Worm (Caenorhabditis elegans) whole organism, L2 larva: ENCODE measurements around the gene sre-4.

Experiments
- C34F6.9 ChIP-seq: fragments of 150-350 bp; optimal IDR thresholded peaks from 2 replicates; lab custom pipeline; 2014; ENCODE audit warnings: missing biosample characterization, missing genetic modification characterization
- F13H6.1 ChIP-seq: sonication (generic microtip); optimal IDR thresholded peaks from 2 replicates; lab custom pipeline; 2016; ENCODE audit warnings: missing genetic modification characterization, missing compliant biosample characterization
- R02D3.7 ChIP-seq: fragments of 150-350 bp; optimal IDR thresholded peaks from 2 replicates; lab custom pipeline; 2014; ENCODE audit warnings: missing biosample characterization, missing genetic modification characterization
- Y55F3AM.14 ChIP-seq: fragments of 200-800 bp; sonication (Bioruptor generic); optimal IDR thresholded peaks from 2 replicates; lab custom pipeline; 2018; ENCODE audit warnings: mild to moderate bottlenecking, missing genetic modification characterization, missing compliant biosample characterization
- alr-1 ChIP-seq: fragments of 150-350 bp; optimal IDR thresholded peaks from 2 replicates; lab custom pipeline; 2014; ENCODE audit warnings: missing biosample characterization, missing genetic modification characterization
- aly-2 ChIP-seq: fragments of 150-350 bp; optimal IDR thresholded peaks from 2 replicates; lab custom pipeline; 2014; ENCODE audit warnings: missing biosample characterization, missing genetic modification characterization
- ama-1 ChIP-seq: fragments of 150-350 bp; optimal IDR thresholded peaks from 2 replicates; lab custom pipeline; 2018; ENCODE audit warnings: inconsistent platforms
- blmp-1 ChIP-seq: sonication (generic microtip); optimal IDR thresholded peaks from 2 replicates; lab custom pipeline; 2017; ENCODE audit warnings: missing genetic modification characterization, mild to moderate bottlenecking, missing compliant biosample characterization, antibody characterized with exemption, moderate library complexity; ENCODE audit not compliant: insufficient read depth
- ceh-16 ChIP-seq: fragments of 150-350 bp; optimal IDR thresholded peaks from 2 replicates; lab custom pipeline; 2014; ENCODE audit warnings: missing biosample characterization, missing genetic modification characterization
- crh-2 ChIP-seq: sonication (generic microtip); optimal IDR thresholded peaks from 2 replicates; lab custom pipeline; 2017; ENCODE audit warnings: missing biosample characterization, missing genetic modification characterization
- dmd-4 ChIP-seq: sonication (generic microtip); optimal IDR thresholded peaks from 2 replicates; lab custom pipeline; 2017; ENCODE audit warnings: missing biosample characterization, missing genetic modification characterization
- egl-27 ChIP-seq: sonication (generic microtip); optimal IDR thresholded peaks from 3 replicates; lab custom pipeline; 2017; ENCODE audit warnings: missing biosample characterization, missing genetic modification reagents, missing genetic modification characterization
- elt-1 ChIP-seq: fragments of 150-350 bp; optimal IDR thresholded peaks from 2 replicates; lab custom pipeline; 2014; ENCODE audit warnings: missing biosample characterization, missing genetic modification characterization
- elt-3 ChIP-seq: sonication (generic microtip); optimal IDR thresholded peaks from 2 replicates; lab custom pipeline; 2017; ENCODE audit warnings: missing biosample characterization, missing genetic modification characterization
- fos-1 ChIP-seq: fragments of 150-350 bp; optimal IDR thresholded peaks from 2 replicates; lab custom pipeline; 2014; ENCODE audit warnings: missing biosample characterization, missing genetic modification characterization
- gmeb-1 ChIP-seq: fragments of 150-350 bp; optimal IDR thresholded peaks from 2 replicates; lab custom pipeline; 2014; ENCODE audit warnings: missing biosample characterization, missing genetic modification characterization
- lin-11 ChIP-seq: fragments of 150-350 bp; sonication (generic microtip); optimal IDR thresholded peaks from 2 replicates; lab custom pipeline; 2014; ENCODE audit warnings: missing biosample characterization, missing genetic modification characterization, inconsistent platforms, mixed read lengths
- lin-13 ChIP-seq: fragments of 150-350 bp; optimal IDR thresholded peaks from 2 replicates; lab custom pipeline; 2014; ENCODE audit warnings: missing biosample characterization, missing genetic modification reagents, missing genetic modification characterization
- lin-39 ChIP-seq: fragments of 150-350 bp; optimal IDR thresholded peaks from 2 replicates; lab custom pipeline; 2014; ENCODE audit warnings: missing biosample characterization, missing genetic modification reagents, missing genetic modification characterization
- lsy-2 ChIP-seq, 2 experiments: fragments of 150-350 bp in 1 of 2; sonication (generic microtip) in 1 of 2; optimal IDR thresholded peaks; 2 replicates each; lab custom pipeline; 2014 to 2017; ENCODE audit warnings: missing biosample characterization in 2 of 2, missing genetic modification characterization in 2 of 2
- mab-5 ChIP-seq: fragments of 150-350 bp; optimal IDR thresholded peaks from 2 replicates; lab custom pipeline; 2014; ENCODE audit warnings: missing biosample characterization, missing genetic modification characterization
- mbf-1 ChIP-seq: sonication (generic microtip); optimal IDR thresholded peaks from 2 replicates; lab custom pipeline; 2017; ENCODE audit warnings: missing biosample characterization, missing genetic modification characterization
- mdl-1 ChIP-seq, 2 experiments: fragments of 150-350 bp in 1 of 2; sonication (generic microtip) in 1 of 2; optimal IDR thresholded peaks; 2 replicates each; lab custom pipeline; 2017; ENCODE audit warnings: missing biosample characterization in 2 of 2, missing genetic modification characterization in 2 of 2
- nhr-10 ChIP-seq: sonication (generic microtip); optimal IDR thresholded peaks from 2 replicates; lab custom pipeline; 2017; ENCODE audit warnings: missing biosample characterization, missing genetic modification characterization
- nhr-11 ChIP-seq: fragments of 150-350 bp; optimal IDR thresholded peaks from 2 replicates; lab custom pipeline; 2014; ENCODE audit warnings: missing biosample characterization, missing genetic modification characterization
- nhr-12 ChIP-seq: fragments of 150-350 bp; optimal IDR thresholded peaks from 2 replicates; lab custom pipeline; 2014; ENCODE audit warnings: missing biosample characterization, missing genetic modification characterization
- nhr-21 ChIP-seq: fragments of 150-350 bp; optimal IDR thresholded peaks from 2 replicates; lab custom pipeline; 2014; ENCODE audit warnings: missing biosample characterization, missing genetic modification characterization
- nhr-23 ChIP-seq: fragments of 150-350 bp; optimal IDR thresholded peaks from 2 replicates; lab custom pipeline; 2014; ENCODE audit warnings: missing biosample characterization, missing genetic modification reagents, missing genetic modification characterization
- nhr-237 ChIP-seq: fragments of 150-350 bp; optimal IDR thresholded peaks from 2 replicates; lab custom pipeline; 2014; ENCODE audit warnings: missing biosample characterization, missing genetic modification characterization
- nhr-25 ChIP-seq: fragments of 150-350 bp; sonication (generic microtip); optimal IDR thresholded peaks from 3 replicates; lab custom pipeline; 2014; ENCODE audit warnings: missing biosample characterization, missing genetic modification characterization
- nhr-6 ChIP-seq: fragments of 150-350 bp; optimal IDR thresholded peaks from 2 replicates; lab custom pipeline; 2014; ENCODE audit warnings: missing biosample characterization, missing genetic modification characterization
- skn-1 ChIP-seq: sonication (generic microtip); optimal IDR thresholded peaks from 2 replicates; lab custom pipeline; 2017; ENCODE audit warnings: missing biosample characterization, missing genetic modification characterization
- sma-3 ChIP-seq: sonication (generic microtip); optimal IDR thresholded peaks from 2 replicates; lab custom pipeline; 2016; ENCODE audit warnings: missing genetic modification reagents, missing genetic modification characterization, missing compliant biosample characterization
- unc-39 ChIP-seq: fragments of 150-350 bp; optimal IDR thresholded peaks from 2 replicates; lab custom pipeline; 2014; ENCODE audit warnings: missing biosample characterization, missing genetic modification characterization
- unc-55 ChIP-seq: fragments of 150-350 bp; sonication (generic microtip); optimal IDR thresholded peaks from 3 replicates; lab custom pipeline; 2014; ENCODE audit warnings: missing biosample characterization, missing genetic modification reagents, missing genetic modification characterization
- unc-62 ChIP-seq: fragments of 150-350 bp; optimal IDR thresholded peaks from 2 replicates; lab custom pipeline; 2014; ENCODE audit warnings: missing biosample characterization, missing genetic modification reagents, missing genetic modification characterization
- zag-1 ChIP-seq: fragments of 150-350 bp; optimal IDR thresholded peaks from 2 replicates; lab custom pipeline; 2014; ENCODE audit warnings: missing biosample characterization, missing genetic modification characterization
- ztf-1 ChIP-seq: fragments of 200-800 bp; sonication (Bioruptor generic); conservative IDR thresholded peaks from 2 replicates; pipeline ENCODE4 v1.3.6; 2022; ENCODE audit warnings: missing genetic modification characterization, missing compliant biosample characterization
- ztf-11 ChIP-seq: sonication (generic microtip); optimal IDR thresholded peaks from 2 replicates; lab custom pipeline; 2017; ENCODE audit warnings: missing biosample characterization, missing genetic modification characterization

Gene sre-4

DNA sequence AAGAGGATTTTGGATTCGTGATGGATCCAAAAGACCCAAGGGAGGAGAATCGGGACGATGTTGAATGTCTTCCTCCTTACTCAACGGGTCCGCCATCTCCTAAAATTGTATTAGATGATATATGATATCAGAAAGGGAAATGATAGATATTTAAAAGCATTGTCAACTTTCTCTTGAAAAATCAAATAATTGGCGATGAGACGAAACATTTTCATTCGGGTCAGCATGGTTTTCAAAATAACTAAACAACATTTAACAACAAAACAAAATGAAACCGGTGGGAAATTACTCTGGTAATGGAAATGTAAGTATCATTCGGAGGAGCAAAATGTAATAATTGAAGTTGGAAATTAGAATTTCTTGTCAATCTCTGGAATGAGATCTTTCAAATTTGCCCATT is 11.9 kb upstream of the sre-4 start, which contains the start of gene pis-1:
Gene pis-1, minus strand, starts transcription at position 101 of the 400 bp plus-strand sequence.
- TF ChIP-seq unc-55 (GFP tag; lab: Kevin White, UChicago) = no peak
- TF ChIP-seq alr-1 (tag; lab: Kevin White, UChicago) = no peak
- TF ChIP-seq nhr-21 (tag; lab: Kevin White, UChicago) = no peak
- TF ChIP-seq elt-3 (tag; lab: Kevin White, UChicago) = no peak
- TF ChIP-seq mab-5 (tag; lab: Kevin White, UChicago) = no peak
- TF ChIP-seq F13H6.1 (tag; lab: Kevin White, UChicago) = no peak
- no peak for TF ChIP-seq nhr-12 (tag; lab: Kevin White, UChicago)
- no peak for TF ChIP-seq C34F6.9 (tag; lab: Kevin White, UChicago)
- TF ChIP-seq unc-39 (tag; lab: Kevin White, UChicago) = no peak
- no peak for TF ChIP-seq R02D3.7
- TF ChIP-seq crh-2 (tag; lab: Kevin White, UChicago) = no peak
- no peak for TF ChIP-seq lsy-2 (tag; optimal IDR thresholded peaks at IDR 0.05; lab: Kevin White, UChicago)
- no peak for TF ChIP-seq nhr-10 (tag; lab: Kevin White, UChicago)
- no peak for TF ChIP-seq ama-1
- no peak for TF ChIP-seq nhr-237 (tag; lab: Kevin White, UChicago)
- TF ChIP-seq skn-1 = no peak

DNA sequence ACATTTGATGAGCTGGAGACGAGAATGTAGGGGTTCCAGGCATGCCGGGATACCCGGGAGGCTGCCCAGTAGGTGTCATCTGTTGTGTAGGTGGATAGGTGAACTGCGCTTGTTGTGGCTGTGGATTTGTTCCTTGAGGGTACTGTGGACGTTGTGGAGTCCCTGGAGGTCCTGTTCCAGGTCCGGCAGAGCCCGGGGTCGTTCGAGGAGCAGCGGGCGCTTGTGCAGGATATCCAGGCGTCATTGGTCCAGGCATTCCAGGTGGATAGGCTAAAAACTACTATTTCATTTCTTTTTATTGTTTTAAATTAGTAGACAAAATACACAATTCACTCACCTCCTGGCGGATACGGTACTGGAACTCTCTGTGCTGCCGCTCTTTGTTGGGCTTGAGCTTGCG is 10.7 kb upstream of the sre-4 start:
- TF ChIP-seq gmeb-1 (tag; lab: Kevin White, UChicago) (no peak), mdl-1 (tag; optimal IDR thresholded peaks at IDR 0.05; lab: Kevin White, UChicago) (no peak), F13H6.1 (tag; lab: Kevin White, UChicago) (no peak), elt-3 (tag; lab: Kevin White, UChicago) (no peak), nhr-25 (tag; lab: Kevin White, UChicago) (no peak), ceh-16 (tag; lab: Kevin White, UChicago) (no peak)

DNA sequence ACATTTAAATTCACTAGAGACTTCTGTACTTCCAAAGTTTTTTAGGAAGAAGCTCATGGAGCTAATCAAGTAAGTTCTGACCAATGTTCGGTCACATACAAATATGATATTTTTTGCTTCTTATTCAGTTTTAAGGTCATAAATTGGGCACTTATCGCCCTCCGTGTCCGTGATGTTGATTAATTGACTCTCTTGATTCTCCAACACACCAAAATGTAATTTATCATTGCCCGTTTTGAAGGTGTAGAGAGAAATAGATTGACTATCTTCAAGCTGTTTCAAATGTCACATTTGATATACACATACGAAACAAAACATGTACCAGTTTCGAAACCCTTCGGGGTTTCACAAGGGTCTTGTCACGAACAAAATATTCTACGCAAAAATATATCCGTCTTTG is 6.1 kb upstream of the sre-4 start:
- TF ChIP-seq nhr-25 (tag; lab: Kevin White, UChicago) (peak; percentile 50), blmp-1 (tag; lab: Kevin White, UChicago) (no peak), nhr-21 (tag; lab: Kevin White, UChicago) (peak; percentile 2), lin-39 (tag; lab: Kevin White, UChicago) (peak; percentile 56), ceh-16 (tag; lab: Kevin White, UChicago) (peak; percentile 78)

DNA sequence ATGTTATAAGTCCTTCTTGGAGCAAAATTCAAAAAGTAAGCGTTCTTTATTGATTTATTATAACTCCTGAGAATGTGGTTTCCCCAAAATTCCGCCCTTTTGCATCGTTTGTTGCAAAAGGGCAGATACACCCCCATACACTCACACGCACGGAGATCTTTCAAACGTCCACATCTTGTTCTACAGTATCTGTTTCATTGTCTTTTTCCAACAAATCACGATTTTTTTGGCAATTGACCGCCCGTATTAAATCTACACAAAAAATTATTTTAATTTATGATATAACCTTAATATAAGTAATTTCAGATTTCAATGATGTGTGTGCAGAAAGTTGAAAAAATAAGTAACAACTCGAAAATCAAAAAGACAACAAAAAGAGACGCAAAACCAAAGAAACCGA is 4.9 kb upstream of the sre-4 start, which contains the start of gene T13F2.4:
Gene T13F2.4, plus strand, starts transcription at position 301 of the 400 bp plus-strand sequence.
- TF ChIP-seq mbf-1 = no peak
- no peak for TF ChIP-seq elt-1 (tag; lab: Kevin White, UChicago)
- TF ChIP-seq aly-2 (tag; lab: Kevin White, UChicago) = no peak
- TF ChIP-seq nhr-23 (tag; lab: Kevin White, UChicago) = no peak
- TF ChIP-seq fos-1 (tag; lab: Kevin White, UChicago) = no peak
- no peak for TF ChIP-seq elt-3 (tag; lab: Kevin White, UChicago)
- no peak for TF ChIP-seq lin-13 (GFP tag; lab: Kevin White, UChicago)
- TF ChIP-seq ceh-16 (tag; lab: Kevin White, UChicago) = no peak
- TF ChIP-seq lin-11 (tag; lab: Kevin White, UChicago) = no peak
- no peak for TF ChIP-seq dmd-4 (tag; lab: Kevin White, UChicago)
- no peak for TF ChIP-seq nhr-10 (tag; lab: Kevin White, UChicago)

DNA sequence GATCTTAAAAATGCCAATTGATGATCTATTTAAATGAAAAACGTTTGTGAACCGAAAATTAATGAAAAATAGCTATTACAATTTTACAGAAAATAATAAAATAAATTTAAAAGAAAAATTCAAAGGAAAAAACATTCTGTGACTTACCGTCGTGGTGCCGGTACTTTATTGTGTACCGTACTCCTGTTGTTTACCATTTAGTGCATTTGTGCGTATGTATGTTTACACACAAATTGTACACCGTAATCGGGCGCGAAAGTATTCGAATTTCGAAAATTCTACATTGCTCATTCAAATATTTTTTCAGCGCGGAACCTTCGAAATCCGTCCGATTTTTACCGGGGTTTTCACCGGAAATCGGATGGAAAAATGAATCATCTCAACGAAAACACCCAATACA is 6.6 kb downstream of the sre-4 start, which contains the start of gene T13F2.6:
Gene T13F2.6, plus strand, starts transcription at position 306 of the 400 bp plus-strand sequence.
- TF ChIP-seq zag-1 = no peak
- TF ChIP-seq sma-3 (GFP tag; lab: Kevin White, UChicago) = no peak
- no peak for TF ChIP-seq egl-27 (tag; lab: Kevin White, UChicago)
- no peak for TF ChIP-seq ztf-1 (GFP tag; lab: Robert Waterston, UW)
- no peak for TF ChIP-seq nhr-6
- TF ChIP-seq gmeb-1 (tag; lab: Kevin White, UChicago) = no peak
- TF ChIP-seq nhr-11 (tag; lab: Kevin White, UChicago) = no peak
- no peak for TF ChIP-seq ztf-11 (tag; lab: Kevin White, UChicago)
- no peak for TF ChIP-seq unc-62
- no peak for TF ChIP-seq nhr-21 (tag; lab: Kevin White, UChicago)
- TF ChIP-seq nhr-10 (tag; lab: Kevin White, UChicago) = no peak
- no peak for TF ChIP-seq Y55F3AM.14 (GFP tag; lab: Kevin White, UChicago)
